Fruit fly (Drosophila melanogaster) whole organism, embryonic: ENCODE results near the gene CG43998.

ENCODE experiments used
- Atf3 ChIP-seq: fragments of 200-800 bp; sonication (Bioruptor generic); optimal IDR thresholded peaks from 3 replicates; lab custom pipeline; 2016; ENCODE audit warnings: missing biosample characterization, missing genetic modification characterization
- Bgb ChIP-seq: fragments of 200-800 bp; sonication (Bioruptor generic); IDR thresholded peaks from 2 replicates; pipeline ENCODE4 v1.3.6; 2022; ENCODE audit warnings: missing biosample characterization, missing genetic modification characterization; ENCODE audit not compliant: partially characterized antibody
- CG11247 ChIP-seq: fragments of 200-800 bp; sonication (Bioruptor generic); IDR thresholded peaks from 2 replicates; pipeline ENCODE4 v1.3.6; 2022; ENCODE audit warnings: missing biosample characterization, missing genetic modification characterization
- CG11398 ChIP-seq: fragments of 200-800 bp; sonication (Bioruptor generic); optimal IDR thresholded peaks from 2 replicates; lab custom pipeline; 2016; ENCODE audit warnings: missing biosample characterization, missing genetic modification characterization
- CG11504 ChIP-seq: fragments of 200-800 bp; sonication (Bioruptor generic); optimal IDR thresholded peaks from 3 replicates; lab custom pipeline; 2019; ENCODE audit warnings: missing biosample characterization, mild to moderate bottlenecking, missing genetic modification characterization, moderate library complexity
- CG14667 ChIP-seq: fragments of 200-800 bp; sonication (Bioruptor generic); IDR thresholded peaks from 2 replicates; pipeline ENCODE4 v1.3.6; 2022; ENCODE audit warnings: missing biosample characterization, missing genetic modification characterization
- CG14710 ChIP-seq: fragments of 200-800 bp; sonication (Bioruptor generic); optimal IDR thresholded peaks from 3 replicates; lab custom pipeline; 2019; ENCODE audit warnings: missing biosample characterization, mild to moderate bottlenecking, missing genetic modification characterization, moderate library complexity
- CG15269 ChIP-seq: fragments of 200-800 bp; sonication (Bioruptor generic); optimal IDR thresholded peaks from 2 replicates; lab custom pipeline; 2018; ENCODE audit warnings: missing biosample characterization, mild to moderate bottlenecking, missing genetic modification characterization, moderate library complexity
- CG1602 ChIP-seq: fragments of 200-800 bp; sonication (Bioruptor generic); optimal IDR thresholded peaks from 3 replicates; lab custom pipeline; 2016; ENCODE audit warnings: missing biosample characterization, missing genetic modification characterization
- CG17802 ChIP-seq: fragments of 200-800 bp; sonication (Bioruptor generic); optimal IDR thresholded peaks from 2 replicates; lab custom pipeline; 2018; ENCODE audit warnings: missing biosample characterization, mild to moderate bottlenecking, missing genetic modification characterization, moderate library complexity
- CG17912 ChIP-seq: fragments of 200-800 bp; sonication (Bioruptor generic); optimal IDR thresholded peaks from 2 replicates; lab custom pipeline; 2018; ENCODE audit warnings: missing biosample characterization, mild to moderate bottlenecking, missing genetic modification characterization
- CG2199 ChIP-seq: fragments of 200-800 bp; sonication (Bioruptor generic); IDR thresholded peaks from 3 replicates; pipeline ENCODE4 v1.3.6; 2022; ENCODE audit warnings: missing biosample characterization, missing genetic modification characterization
- CG4424 ChIP-seq: fragments of 200-800 bp; sonication (Bioruptor generic); optimal IDR thresholded peaks from 3 replicates; lab custom pipeline; 2016; ENCODE audit warnings: missing biosample characterization, missing genetic modification characterization
- CG6813 ChIP-seq: fragments of 200-800 bp; sonication (Bioruptor generic); optimal IDR thresholded peaks from 2 replicates; lab custom pipeline; 2017; ENCODE audit warnings: missing biosample characterization, missing genetic modification characterization, mild to moderate bottlenecking, moderate library complexity, missing genetic modification reagents
- CG8924 ChIP-seq: fragments of 200-800 bp; optimal IDR thresholded peaks from 3 replicates; lab custom pipeline; 2019; ENCODE audit warnings: missing biosample characterization, mild to moderate bottlenecking, missing genetic modification characterization, moderate library complexity
- CG9797 ChIP-seq: fragments of 200-800 bp; sonication (Bioruptor generic); optimal IDR thresholded peaks from 3 replicates; lab custom pipeline; 2018; ENCODE audit warnings: missing biosample characterization, mild to moderate bottlenecking, missing genetic modification characterization
- CrebB ChIP-seq: fragments of 200-800 bp; sonication (Bioruptor generic); optimal IDR thresholded peaks from 3 replicates; lab custom pipeline; 2018; ENCODE audit warnings: missing biosample characterization, mild to moderate bottlenecking, missing genetic modification characterization
- D ChIP-seq, 2 experiments: fragments of 200-800 bp in 1 of 2; fragments of >200 bp in 1 of 2; sonication (Bioruptor generic) in 1 of 2; optimal IDR thresholded peaks; 2 replicates in 1 of 2; 3 replicates in 1 of 2; lab custom pipeline; 2017; ENCODE audit warnings: mild to moderate bottlenecking in 1 of 2, missing biosample characterization in 1 of 2, missing genetic modification characterization in 1 of 2, missing genetic modification reagents in 1 of 2
- Fer2 ChIP-seq: fragments of 200-800 bp; sonication (Bioruptor generic); optimal IDR thresholded peaks from 2 replicates; lab custom pipeline; 2018; ENCODE audit warnings: missing biosample characterization, mild to moderate bottlenecking, missing genetic modification characterization, moderate library complexity
- H15 ChIP-seq: fragments of 200-800 bp; sonication (Bioruptor generic); IDR thresholded peaks from 3 replicates; pipeline ENCODE4 v1.3.6; 2022; ENCODE audit warnings: missing biosample characterization, missing genetic modification characterization
- HLH54F ChIP-seq: fragments of 200-800 bp; sonication (Bioruptor generic); optimal IDR thresholded peaks from 3 replicates; lab custom pipeline; 2016; ENCODE audit warnings: missing biosample characterization, missing genetic modification characterization
- HLHmδ ChIP-seq: fragments of 200-800 bp; sonication (Bioruptor generic); optimal IDR thresholded peaks from 2 replicates; lab custom pipeline; 2018; ENCODE audit warnings: missing biosample characterization, mild to moderate bottlenecking, missing genetic modification characterization, moderate library complexity
- MTF-1 ChIP-seq: fragments of 200-800 bp; sonication (Bioruptor generic); optimal IDR thresholded peaks from 2 replicates; lab custom pipeline; 2018; ENCODE audit warnings: missing biosample characterization, mild to moderate bottlenecking, missing genetic modification characterization, borderline replicate concordance
- Side ChIP-seq: fragments of 200-800 bp; sonication (Bioruptor generic); optimal IDR thresholded peaks from 2 replicates; lab custom pipeline; 2016; ENCODE audit warnings: missing biosample characterization, missing genetic modification characterization
- Taf1 ChIP-seq: fragments of 200-800 bp; sonication (Bioruptor generic); IDR thresholded peaks from 2 replicates; pipeline ENCODE4 v1.3.6; 2022; ENCODE audit warnings: missing biosample characterization, missing genetic modification characterization
- Xrp1 ChIP-seq: fragments of 200-800 bp; sonication (Bioruptor generic); IDR thresholded peaks from 2 replicates; pipeline ENCODE4 v1.3.6; 2022; ENCODE audit warnings: missing biosample characterization, missing genetic modification characterization
- YL-1 ChIP-seq: fragments of 200-800 bp; sonication (Bioruptor generic); optimal IDR thresholded peaks from 3 replicates; lab custom pipeline; 2017; ENCODE audit warnings: missing biosample characterization, mild to moderate bottlenecking, missing genetic modification characterization
- ato ChIP-seq: fragments of 200-800 bp; sonication (Bioruptor generic); IDR thresholded peaks from 2 replicates; pipeline ENCODE4 v1.3.6; 2022; ENCODE audit warnings: missing biosample characterization, missing genetic modification characterization; ENCODE audit not compliant: partially characterized antibody
- bigmax ChIP-seq: fragments of 200-800 bp; sonication (Bioruptor generic); optimal IDR thresholded peaks from 2 replicates; lab custom pipeline; 2018; ENCODE audit warnings: missing biosample characterization, mild to moderate bottlenecking, missing genetic modification characterization
- chn ChIP-seq: fragments of 200-800 bp; sonication (Bioruptor generic); optimal IDR thresholded peaks from 2 replicates; lab custom pipeline; 2016; ENCODE audit warnings: missing biosample characterization, missing genetic modification characterization
- dati ChIP-seq: fragments of 200-800 bp; sonication (Bioruptor generic); IDR thresholded peaks from 2 replicates; pipeline ENCODE4 v1.3.6; 2022; ENCODE audit warnings: missing biosample characterization, missing genetic modification characterization
- dm ChIP-seq: fragments of 200-800 bp; sonication (Bioruptor generic); optimal IDR thresholded peaks from 3 replicates; lab custom pipeline; 2016; ENCODE audit warnings: missing biosample characterization, missing genetic modification characterization
- dmrt99B ChIP-seq: fragments of 200-800 bp; sonication (Bioruptor generic); optimal IDR thresholded peaks from 2 replicates; lab custom pipeline; 2018; ENCODE audit warnings: missing biosample characterization, mild to moderate bottlenecking, missing genetic modification characterization, moderate library complexity
- eve ChIP-seq, 2 experiments: fragments of >200 bp; optimal IDR thresholded peaks; 2 replicates each; lab custom pipeline; 2017; ENCODE audit warnings: missing biosample characterization in 2 of 2, missing genetic modification characterization in 2 of 2
- fu2 ChIP-seq: fragments of 200-800 bp; sonication (Bioruptor generic); optimal IDR thresholded peaks from 2 replicates; lab custom pipeline; 2016; ENCODE audit warnings: missing biosample characterization, missing genetic modification characterization
- gt ChIP-seq: fragments of 200-800 bp; sonication (Bioruptor generic); IDR thresholded peaks from 2 replicates; pipeline ENCODE4 v1.3.6; 2022; ENCODE audit warnings: missing biosample characterization, missing genetic modification characterization
- hkb ChIP-seq, 2 experiments: fragments of 200-800 bp in 1 of 2; fragments of >200 bp in 1 of 2; sonication (Bioruptor generic) in 1 of 2; IDR thresholded peaks in 1 of 2; optimal IDR thresholded peaks in 1 of 2; 2 replicates each; pipeline versions ENCODE4 v1.3.6 to Lab custom; 2017 to 2022; ENCODE audit warnings: missing biosample characterization in 1 of 2, missing genetic modification characterization in 1 of 2
- ind ChIP-seq: fragments of 200-800 bp; sonication (Bioruptor generic); optimal IDR thresholded peaks from 3 replicates; lab custom pipeline; 2016; ENCODE audit warnings: missing biosample characterization, missing genetic modification characterization
- klu ChIP-seq: fragments of 200-800 bp; sonication (Bioruptor generic); IDR thresholded peaks from 2 replicates; pipeline ENCODE4 v1.3.6; 2022; ENCODE audit warnings: missing biosample characterization, missing genetic modification characterization
- mam ChIP-seq: fragments of 200-800 bp; sonication (Bioruptor generic); optimal IDR thresholded peaks from 3 replicates; lab custom pipeline; 2016; ENCODE audit warnings: missing biosample characterization, missing genetic modification characterization
- mld ChIP-seq: fragments of 200-800 bp; sonication (Bioruptor generic); IDR thresholded peaks from 3 replicates; pipeline ENCODE4 v1.3.6; 2022; ENCODE audit warnings: missing biosample characterization, missing genetic modification characterization; ENCODE audit not compliant: partially characterized antibody
- pho ChIP-seq: fragments of 200-800 bp; sonication (Bioruptor generic); optimal IDR thresholded peaks from 2 replicates; lab custom pipeline; 2016; ENCODE audit warnings: missing biosample characterization, missing genetic modification characterization
- pzg ChIP-seq: fragments of 200-800 bp; sonication (Bioruptor generic); optimal IDR thresholded peaks from 3 replicates; lab custom pipeline; 2018; ENCODE audit warnings: missing biosample characterization, mild to moderate bottlenecking, missing genetic modification characterization, moderate library complexity
- run ChIP-seq: fragments of 200-800 bp; sonication (Bioruptor generic); optimal IDR thresholded peaks from 3 replicates; lab custom pipeline; 2018; ENCODE audit warnings: missing biosample characterization, mild to moderate bottlenecking, missing genetic modification characterization
- shn ChIP-seq: fragments of 200-800 bp; sonication (Bioruptor generic); optimal IDR thresholded peaks from 3 replicates; lab custom pipeline; 2016; ENCODE audit warnings: missing biosample characterization, missing genetic modification characterization
- sima ChIP-seq: fragments of 200-800 bp; sonication (Bioruptor generic); optimal IDR thresholded peaks from 2 replicates; lab custom pipeline; 2016; ENCODE audit warnings: missing biosample characterization, missing genetic modification characterization
- unc-4 ChIP-seq: fragments of 200-800 bp; sonication (Bioruptor generic); IDR thresholded peaks from 2 replicates; pipeline ENCODE4 v1.3.6; 2022; ENCODE audit warnings: missing biosample characterization, missing genetic modification characterization; ENCODE audit not compliant: partially characterized antibody
- vnd ChIP-seq: fragments of 200-800 bp; sonication (Bioruptor generic); IDR thresholded peaks from 3 replicates; pipeline ENCODE4 v1.3.6; 2022; ENCODE audit warnings: missing biosample characterization, missing genetic modification characterization; ENCODE audit not compliant: partially characterized antibody
- vvl ChIP-seq: fragments of 200-800 bp; sonication (Bioruptor generic); IDR thresholded peaks from 2 replicates; pipeline ENCODE4 v1.3.6; 2022; ENCODE audit warnings: missing biosample characterization, missing genetic modification characterization
- yki ChIP-seq: fragments of >200 bp; optimal IDR thresholded peaks from 3 replicates; lab custom pipeline; 2018
- z ChIP-seq: fragments of 200-800 bp; sonication (Bioruptor generic); IDR thresholded peaks from 3 replicates; pipeline ENCODE4 v1.3.6; 2022; ENCODE audit warnings: missing biosample characterization, missing genetic modification characterization

The CG43998 gene

DNA sequence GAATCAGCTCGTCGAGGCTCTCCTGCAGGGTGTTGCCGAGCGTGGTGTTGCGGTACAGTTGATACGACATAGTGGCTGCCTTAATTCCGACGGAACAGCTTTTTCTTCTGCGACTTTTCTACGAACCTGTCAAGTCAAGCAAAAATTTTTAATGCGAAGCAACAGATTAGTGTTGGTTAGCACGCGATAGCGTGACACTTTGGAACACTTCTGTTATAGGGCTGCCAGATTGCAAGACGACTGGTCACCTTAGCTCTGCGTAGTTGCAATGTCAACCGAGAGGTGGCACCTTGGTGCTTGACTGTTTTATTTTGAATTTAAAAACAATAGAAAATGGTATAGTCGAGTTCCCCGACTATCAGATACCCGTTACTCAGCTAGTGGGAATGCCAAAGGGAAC, 37.9 kb downstream of the CG43998 start, which contains the start of gene TfIIA-S (continued):
- TF ChIP-seq mld (GFP tag; lab: Robert Waterston, UW) (no peak), z (GFP tag; lab: Robert Waterston, UW) (no peak), pho (GFP tag; lab: Kevin White, UChicago) (peak; percentile 80), vvl (GFP tag; lab: Robert Waterston, UW) (no peak), mam (GFP tag; lab: Kevin White, UChicago) (peak; percentile 92), run (tag; lab: Kevin White, UChicago) (no peak), HLH54F (GFP tag; lab: Kevin White, UChicago) (peak; percentile 90), chn (peak; percentile 84), sima (GFP tag; lab: Kevin White, UChicago) (peak; percentile 57), CG9797 (GFP tag; lab: Kevin White, UChicago) (peak; percentile 86), hkb (optimal IDR thresholded peaks at IDR 0.05; lab: Kevin White, UChicago) (peak; percentile 55), hkb (GFP tag; IDR thresholded peaks at IDR 0.05; lab: Robert Waterston, UW) (no peak), gt (no peak), HLHmδ (GFP tag; lab: Kevin White, UChicago) (peak; percentile 77), YL-1 (GFP tag; lab: Kevin White, UChicago) (peak; percentile 92), dati (no peak), CG14667 (GFP tag; lab: Robert Waterston, UW) (no peak), dmrt99B (tag; lab: Kevin White, UChicago) (no peak), pzg (GFP tag; lab: Kevin White, UChicago) (peak; percentile 99), dm (GFP tag; lab: Kevin White, UChicago) (peak; percentile 56), Xrp1 (GFP tag; lab: Robert Waterston, UW) (no peak), CG14710 (tag; lab: Kevin White, UChicago) (peak; percentile 78), bigmax (GFP tag; lab: Kevin White, UChicago) (peak; percentile 58), yki (lab: Kevin White, UChicago) (no peak), H15 (no peak), unc-4 (GFP tag; lab: Robert Waterston, UW) (no peak), Taf1 (GFP tag; lab: Robert Waterston, UW) (no peak), shn (GFP tag; lab: Kevin White, UChicago) (peak; percentile 89), CG17912 (GFP tag; lab: Kevin White, UChicago) (peak; percentile 85), Bgb (GFP tag; lab: Robert Waterston, UW) (no peak), CG11247 (GFP tag; lab: Robert Waterston, UW) (no peak), CG17802 (tag; lab: Kevin White, UChicago) (peak; percentile 59), CG8924 (tag; lab: Kevin White, UChicago) (peak; percentile 43), eve (GFP tag; optimal IDR thresholded peaks at IDR 0.05; lab: Kevin White, UChicago) (no peak), MTF-1 (peak; percentile 76), Fer2 (tag; lab: Kevin White, UChicago) (peak; percentile 49), klu (no peak), CG2199 (no peak), CG6813 (GFP tag; lab: Kevin White, UChicago) (no peak), Atf3 (GFP tag; lab: Kevin White, UChicago) (peak; percentile 75), CG11504 (tag; lab: Kevin White, UChicago) (no peak), CrebB (tag; lab: Kevin White, UChicago) (peak; percentile 41), CG1602 (GFP tag; lab: Kevin White, UChicago) (peak; percentile 76), CG15269 (tag; lab: Kevin White, UChicago) (peak; percentile 31), Side (GFP tag; lab: Kevin White, UChicago) (peak; percentile 80), ato (GFP tag; lab: Robert Waterston, UW) (no peak), CG4424 (GFP tag; lab: Kevin White, UChicago) (peak; percentile 66), CG11398 (GFP tag; lab: Kevin White, UChicago) (peak; percentile 84), D (optimal IDR thresholded peaks at IDR 0.05; lab: Kevin White, UChicago) (no peak), D (GFP tag; optimal IDR thresholded peaks at IDR 0.05; lab: Kevin White, UChicago) (peak; percentile 40), fu2 (GFP tag; lab: Kevin White, UChicago) (peak; percentile 85), ind (peak; percentile 79), vnd (GFP tag; lab: Robert Waterston, UW) (no peak)
